Worm (Caenorhabditis elegans) whole organism, late embryonic: ENCODE measurements around the gene npax-3.

ENCODE experiments used
- C38D4.7 ChIP-seq: fragments of 200-800 bp; sonication (Bioruptor generic); optimal IDR thresholded peaks from 2 replicates; lab custom pipeline; 2018; ENCODE audit warnings: mild to moderate bottlenecking, missing genetic modification characterization, moderate library complexity, missing compliant biosample characterization
- ama-1 ChIP-seq: fragments of 150-350 bp; optimal IDR thresholded peaks from 2 replicates; lab custom pipeline; 2014
- ceh-18 ChIP-seq: sonication (generic microtip); optimal IDR thresholded peaks from 2 replicates; lab custom pipeline; 2016; ENCODE audit warnings: missing genetic modification characterization, missing compliant biosample characterization
- hlh-6 ChIP-seq: sonication (generic microtip); optimal IDR thresholded peaks from 2 replicates; lab custom pipeline; 2016; ENCODE audit warnings: missing genotype, missing genetic modification characterization, missing compliant biosample characterization
- pag-3 ChIP-seq: sonication (generic microtip); optimal IDR thresholded peaks from 2 replicates; lab custom pipeline; 2016; ENCODE audit warnings: missing compliant biosample characterization, missing genetic modification characterization, borderline replicate concordance
- rnt-1 ChIP-seq: sonication (generic microtip); optimal IDR thresholded peaks from 2 replicates; lab custom pipeline; 2016; ENCODE audit warnings: missing genetic modification characterization, missing compliant biosample characterization
- sox-2 ChIP-seq: fragments of 200-800 bp; sonication (Bioruptor generic); IDR thresholded peaks from 2 replicates; pipeline ENCODE4 v1.3.6; 2022; ENCODE audit warnings: missing genetic modification reagents, missing genetic modification characterization, missing compliant biosample characterization

- TF ChIP-seq pag-3 (no peak), sox-2 (GFP tag; lab: Robert Waterston, UW) (no peak), ama-1 (lab: Kevin White, UChicago) (no peak), ceh-18 (no peak), hlh-6 (no peak), C38D4.7 (GFP tag; lab: Kevin White, UChicago) (no peak), rnt-1 (tag; lab: Kevin White, UChicago) (no peak)
Observed at ce11 chrIV:10851136-10851535, 23.2 kb upstream of the npax-3 start.
